Worm (Caenorhabditis elegans): ENCODE results near the gene imp-3.

- TF ChIP-seq tbx-11 (GFP tag; IDR thresholded peaks at IDR 0.05) (no peak), tbx-37 (GFP tag; conservative IDR thresholded peaks at IDR 0.05) (no peak), ama-1 (optimal IDR thresholded peaks at IDR 0.05) (no peak)
Measured at ce11 chrIV:7754114-7754513, 35.3 kb downstream of the imp-3 start.

All from whole organism, early embryonic.